Fruit fly (Drosophila melanogaster): ENCODE results near the gene CG12746.

Gene CG12746

dm6 chr3R:5606477-5606876 is 41.8 kb downstream of the CG12746 start, which contains the start of gene asl (continued):
- TF ChIP-seq chinmo (GFP tag; IDR thresholded peaks at IDR 0.05; ENCODE audit: partially characterized antibody) (0 out of 4 replicates have a peak, but pooled peaks have one; percentile 58), gro (GFP tag; optimal IDR thresholded peaks at IDR 0.05) (peak; percentile 51), CG34376 (GFP tag; optimal IDR thresholded peaks at IDR 0.05) (peak; percentile 55), ftz-f1 (GFP tag; optimal IDR thresholded peaks at IDR 0.05) (no peak), Lpt (GFP tag; optimal IDR thresholded peaks at IDR 0.05) (no peak), CG14710 (tag; optimal IDR thresholded peaks at IDR 0.05) (peak; percentile 88), CG2678 (tag; optimal IDR thresholded peaks at IDR 0.05) (no peak), lmd (GFP tag; IDR thresholded peaks at IDR 0.05) (peak; percentile 67), MESR4 (GFP tag; optimal IDR thresholded peaks at IDR 0.05) (peak; percentile 58), CG2875 (GFP tag; optimal IDR thresholded peaks at IDR 0.05) (peak; percentile 11), tio (GFP tag; optimal IDR thresholded peaks at IDR 0.05) (no peak), Hmr (GFP tag; optimal IDR thresholded peaks at IDR 0.05) (no peak), croc (GFP tag; conservative IDR thresholded peaks at IDR 0.05) (peak; percentile 18; the same call in 1 of the 3 replicates), Opbp (GFP tag; IDR thresholded peaks at IDR 0.05; ENCODE audit: partially characterized antibody) (no peak), CG13624 (GFP tag; optimal IDR thresholded peaks at IDR 0.05) (peak; percentile 49), Max (GFP tag; optimal IDR thresholded peaks at IDR 0.05) (peak; percentile 57), bcd (GFP tag; optimal IDR thresholded peaks at IDR 0.05) (peak; percentile 62), CG15269 (tag; optimal IDR thresholded peaks at IDR 0.05) (no peak), gfzf (GFP tag; optimal IDR thresholded peaks at IDR 0.05) (peak; percentile 37), ac (GFP tag; optimal IDR thresholded peaks at IDR 0.05) (no peak), CG17568 (GFP tag; optimal IDR thresholded peaks at IDR 0.05) (no peak), sima (GFP tag; optimal IDR thresholded peaks at IDR 0.05) (no peak), gsb (GFP tag; IDR thresholded peaks at IDR 0.05) (no peak), CG12769 (tag; optimal IDR thresholded peaks at IDR 0.05) (peak; percentile 71), CG10321 (GFP tag; IDR thresholded peaks at IDR 0.05) (no peak), luna (GFP tag; optimal IDR thresholded peaks at IDR 0.05) (no peak), Fer3 (tag; optimal IDR thresholded peaks at IDR 0.05) (peak; percentile 60), CG17802 (tag; optimal IDR thresholded peaks at IDR 0.05) (peak; percentile 90), tll (GFP tag; optimal IDR thresholded peaks at IDR 0.05) (no peak), CG4707 (GFP tag; optimal IDR thresholded peaks at IDR 0.05) (peak; percentile 37), lab (GFP tag; optimal IDR thresholded peaks at IDR 0.05) (no peak), CG30403 (GFP tag; optimal IDR thresholded peaks at IDR 0.05) (peak; percentile 69), hkb (optimal IDR thresholded peaks at IDR 0.05) (no peak), hkb (GFP tag; IDR thresholded peaks at IDR 0.05) (peak; percentile 26; the same call in 1 of the 2 replicates), Side (GFP tag; optimal IDR thresholded peaks at IDR 0.05) (peak; percentile 23), Doc3 (GFP tag; IDR thresholded peaks at IDR 0.05; ENCODE audit: partially characterized antibody) (no peak), Dad (GFP tag; optimal IDR thresholded peaks at IDR 0.05) (peak; percentile 7), CG18476 (GFP tag; optimal IDR thresholded peaks at IDR 0.05) (peak; percentile 50), ERR (GFP tag; optimal IDR thresholded peaks at IDR 0.05) (no peak), CG15479 (GFP tag; optimal IDR thresholded peaks at IDR 0.05) (peak; percentile 41), knrl (GFP tag; IDR thresholded peaks at IDR 0.05; ENCODE audit: partially characterized antibody) (peak; percentile 21; the same call in 1 of the 3 replicates), abd-A (tag; optimal IDR thresholded peaks at IDR 0.05) (no peak), fru (optimal IDR thresholded peaks at IDR 0.05) (no peak), CG17829 (tag; optimal IDR thresholded peaks at IDR 0.05) (peak; percentile 85), br (optimal IDR thresholded peaks at IDR 0.05) (no peak), D19B (GFP tag; optimal IDR thresholded peaks at IDR 0.05) (no peak), NC2β (GFP tag; optimal IDR thresholded peaks at IDR 0.05) (peak; percentile 55), CG2712 (tag; optimal IDR thresholded peaks at IDR 0.05) (peak; percentile 82), MTF-1 (GFP tag; optimal IDR thresholded peaks at IDR 0.05; ENCODE audit: borderline replicate concordance) (no peak), trh (GFP tag; optimal IDR thresholded peaks at IDR 0.05) (no peak), CG33213 (GFP tag; optimal IDR thresholded peaks at IDR 0.05) (peak; percentile 66)

Data from whole organism, embryonic.